Fruit fly (Drosophila melanogaster) Kc167 (cell line): ENCODE results near the gene CG12728.

ENCODE experiments used
- Myc ChIP-seq: fragments of >200 bp; optimal IDR thresholded peaks from 2 replicates; lab custom pipeline; 2017; ENCODE audit warnings: missing external identifiers
- Sin3A ChIP-seq: fragments of >200 bp; optimal IDR thresholded peaks from 2 replicates; lab custom pipeline; 2018; ENCODE audit warnings: missing external identifiers
- h ChIP-seq: fragments of >200 bp; optimal IDR thresholded peaks from 3 replicates; lab custom pipeline; 2018; ENCODE audit warnings: missing external identifiers
- insv ChIP-seq: fragments of >200 bp; optimal IDR thresholded peaks from 3 replicates; lab custom pipeline; 2018; ENCODE audit warnings: missing external identifiers
- psq ChIP-seq: fragments of >200 bp; optimal IDR thresholded peaks from 2 replicates; lab custom pipeline; 2017; ENCODE audit warnings: missing external identifiers
- ttk ChIP-seq: sonication (Bioruptor generic); optimal IDR thresholded peaks from 2 replicates; lab custom pipeline; 2017; ENCODE audit warnings: missing external identifiers

The CG12728 gene

DNA sequence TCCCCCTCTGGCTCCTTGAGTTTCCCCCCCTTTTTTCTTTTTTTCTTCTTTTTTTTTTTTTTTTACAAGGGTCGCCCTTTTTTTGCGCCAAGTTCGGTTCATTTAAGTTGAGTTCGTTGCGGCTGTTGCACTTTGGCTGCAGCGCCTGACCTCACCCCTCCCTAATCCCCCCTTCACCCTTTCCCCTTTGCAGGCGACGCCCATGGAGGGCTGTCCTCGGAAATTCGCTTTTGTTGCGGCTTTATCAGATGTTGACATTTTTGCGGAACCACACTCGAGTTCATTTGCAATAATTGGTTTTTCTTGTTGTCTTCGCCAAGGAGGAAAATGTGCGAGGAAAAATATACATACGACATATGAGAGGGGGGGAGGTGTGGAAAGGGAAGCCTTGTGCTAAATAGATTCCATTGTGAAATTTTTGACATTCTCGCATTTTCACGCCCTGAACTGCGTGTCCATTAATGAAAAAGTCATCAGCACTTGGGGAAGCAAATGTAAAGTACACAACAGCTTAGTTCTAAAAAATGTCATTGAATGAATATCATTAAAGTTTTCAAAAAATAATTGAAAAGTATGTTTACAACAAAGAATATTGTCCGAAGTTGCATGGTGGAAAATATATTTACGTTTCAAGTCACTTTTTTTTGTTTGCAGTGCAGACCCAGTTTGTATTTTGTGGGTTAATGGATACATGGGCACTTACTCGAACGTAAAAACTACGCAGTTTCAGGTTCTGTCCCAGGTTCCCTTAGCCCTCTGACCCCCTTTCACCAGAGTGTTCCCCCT lies 32.1 kb downstream of the CG12728 start:
- no peak for TF ChIP-seq h (lab: Kevin White, UChicago)
- TF ChIP-seq Myc, result no peak
- TF ChIP-seq psq (lab: Kevin White, UChicago), result no peak
- TF ChIP-seq Sin3A (lab: Kevin White, UChicago), result no peak
- TF ChIP-seq ttk (lab: Kevin White, UChicago), result no peak
- TF ChIP-seq insv, result no peak

DNA sequence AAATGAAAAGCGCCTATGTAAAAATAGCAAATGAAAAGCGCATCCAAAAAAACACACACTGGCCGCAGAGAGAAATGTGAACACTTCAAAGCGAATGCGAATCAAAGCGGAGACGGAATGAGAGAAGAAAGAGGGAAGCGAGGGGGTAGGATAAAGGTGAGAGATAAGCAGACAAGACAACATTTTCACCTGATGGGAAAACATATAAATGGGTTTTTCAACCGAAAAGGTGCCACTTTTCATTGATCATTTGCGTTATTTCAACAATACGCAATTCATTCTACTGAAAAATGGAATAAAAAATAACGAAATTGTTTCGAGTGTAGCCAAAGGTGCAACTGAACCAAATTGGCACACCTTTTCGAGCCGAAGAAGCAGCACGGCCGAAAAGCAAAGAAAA lies 34.7 kb downstream of the CG12728 start:
- TF ChIP-seq Myc (no peak), insv (no peak), h (lab: Kevin White, UChicago) (no peak), psq (lab: Kevin White, UChicago) (no peak)

DNA sequence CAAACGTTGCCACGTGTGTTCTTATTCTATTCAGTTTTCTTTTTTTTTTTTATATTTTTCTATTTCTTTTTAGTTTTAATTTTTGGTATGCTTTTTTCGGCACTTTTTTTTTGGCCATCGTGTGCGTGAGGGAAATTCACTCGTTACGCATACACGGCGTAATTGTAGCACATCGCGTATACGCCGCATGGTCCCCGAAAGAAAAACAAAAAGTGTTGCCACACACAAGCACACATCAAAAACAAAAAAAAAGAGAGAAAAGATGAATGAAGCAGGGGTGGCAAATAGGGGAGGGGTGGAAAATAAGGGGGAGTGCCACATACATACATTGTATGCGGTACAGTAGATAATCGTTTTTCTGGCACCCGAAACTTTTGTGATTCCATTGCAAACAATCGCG lies 35.4 kb downstream of the CG12728 start:
- TF ChIP-seq Sin3A (lab: Kevin White, UChicago), result no peak
- TF ChIP-seq insv, result no peak
- no peak for TF ChIP-seq psq (lab: Kevin White, UChicago)
- no peak for TF ChIP-seq h (lab: Kevin White, UChicago)
- TF ChIP-seq ttk (lab: Kevin White, UChicago), result no peak
- no peak for TF ChIP-seq Myc

DNA sequence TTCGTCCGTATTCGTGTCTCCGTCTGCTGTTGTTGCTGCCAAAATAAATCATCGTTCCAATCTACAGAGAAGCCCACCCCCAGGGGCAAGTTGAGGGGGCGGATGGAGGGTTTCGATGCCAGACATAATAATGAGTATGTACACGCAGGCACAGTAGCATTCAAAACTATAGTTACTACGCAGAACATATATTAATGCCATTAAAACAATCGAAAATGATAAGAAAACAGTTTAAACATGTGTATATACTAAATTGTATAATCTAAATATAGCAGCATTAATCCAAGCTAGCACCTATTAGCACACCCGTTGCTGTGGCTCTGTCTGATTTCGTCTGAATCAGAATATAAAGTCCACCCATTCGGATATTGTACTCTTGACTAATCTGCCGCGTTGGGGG lies 38.5 kb downstream of the CG12728 start:
- TF ChIP-seq Myc (no peak), psq (lab: Kevin White, UChicago) (no peak), h (lab: Kevin White, UChicago) (no peak), insv (no peak), ttk (lab: Kevin White, UChicago) (no peak), Sin3A (lab: Kevin White, UChicago) (no peak)

DNA sequence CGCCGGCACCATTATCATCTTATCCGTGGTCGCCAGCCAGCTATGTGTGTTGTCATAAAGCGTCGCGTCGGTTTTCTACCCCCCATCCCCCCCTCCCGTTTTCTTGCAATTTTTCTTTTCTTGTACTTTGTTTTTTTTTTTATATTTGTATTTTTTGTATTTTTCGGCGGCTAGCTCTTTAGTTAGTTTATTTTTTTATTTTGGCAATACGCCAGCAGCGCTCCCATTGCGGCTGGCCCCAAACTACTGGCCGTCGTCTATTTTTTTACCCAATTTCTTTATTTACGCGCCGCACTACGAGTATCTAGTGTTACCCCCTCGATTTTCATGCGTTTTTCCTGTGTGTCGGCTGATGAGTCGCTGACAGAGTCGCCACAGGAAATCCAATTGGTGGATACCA lies 39.0 kb downstream of the CG12728 start:
- TF ChIP-seq h (lab: Kevin White, UChicago), result no peak
- no peak for TF ChIP-seq ttk (lab: Kevin White, UChicago)
- TF ChIP-seq Myc, result no peak
- no peak for TF ChIP-seq psq (lab: Kevin White, UChicago)
- no peak for TF ChIP-seq Sin3A (lab: Kevin White, UChicago)
- TF ChIP-seq insv, result no peak

DNA sequence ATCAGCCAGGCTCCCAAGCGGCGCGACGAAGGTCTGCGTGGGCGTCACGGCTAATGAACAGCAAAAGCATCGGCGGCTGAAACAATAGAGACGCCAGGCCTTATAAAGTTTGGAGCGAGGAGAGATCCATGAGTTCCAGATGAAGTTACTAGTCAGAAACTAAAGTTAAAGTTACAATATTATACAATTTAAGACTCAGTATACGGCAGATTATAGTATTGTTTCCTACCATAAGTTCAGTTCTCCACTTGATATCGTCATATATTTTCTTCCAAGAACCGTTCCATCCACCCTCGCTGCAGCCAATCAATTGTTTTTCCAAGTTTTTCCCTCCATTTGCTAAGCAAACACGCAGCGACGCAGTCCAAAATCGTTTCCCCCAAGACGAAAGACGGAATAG lies 41.0 kb downstream of the CG12728 start:
- TF ChIP-seq insv (no peak), h (lab: Kevin White, UChicago) (no peak), psq (lab: Kevin White, UChicago) (no peak), Myc (no peak), Sin3A (lab: Kevin White, UChicago) (no peak), ttk (lab: Kevin White, UChicago) (no peak)

DNA sequence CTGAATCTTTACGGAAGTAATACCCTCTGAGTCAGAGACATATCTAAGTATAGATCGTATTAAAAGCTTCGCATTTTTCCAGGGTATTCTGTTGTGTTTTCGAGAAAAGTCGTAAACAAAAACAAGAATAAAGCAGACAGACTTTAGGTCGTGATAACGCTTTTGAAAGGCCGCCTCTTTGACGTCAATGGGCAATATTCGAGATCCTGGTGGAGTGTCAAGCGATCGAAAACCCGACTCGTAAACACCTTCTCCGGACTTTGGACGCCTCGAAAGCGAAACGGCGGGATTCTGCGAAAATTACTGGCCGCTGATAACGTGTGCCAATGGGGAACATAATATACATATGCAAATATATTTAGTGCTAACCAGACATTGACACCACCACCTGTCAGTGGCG lies 45.0 kb downstream of the CG12728 start:
- TF ChIP-seq psq (lab: Kevin White, UChicago), result no peak
- TF ChIP-seq Myc, result no peak
- no peak for TF ChIP-seq insv
- no peak for TF ChIP-seq Sin3A (lab: Kevin White, UChicago)
- no peak for TF ChIP-seq ttk (lab: Kevin White, UChicago)
- TF ChIP-seq h (lab: Kevin White, UChicago), result no peak

DNA sequence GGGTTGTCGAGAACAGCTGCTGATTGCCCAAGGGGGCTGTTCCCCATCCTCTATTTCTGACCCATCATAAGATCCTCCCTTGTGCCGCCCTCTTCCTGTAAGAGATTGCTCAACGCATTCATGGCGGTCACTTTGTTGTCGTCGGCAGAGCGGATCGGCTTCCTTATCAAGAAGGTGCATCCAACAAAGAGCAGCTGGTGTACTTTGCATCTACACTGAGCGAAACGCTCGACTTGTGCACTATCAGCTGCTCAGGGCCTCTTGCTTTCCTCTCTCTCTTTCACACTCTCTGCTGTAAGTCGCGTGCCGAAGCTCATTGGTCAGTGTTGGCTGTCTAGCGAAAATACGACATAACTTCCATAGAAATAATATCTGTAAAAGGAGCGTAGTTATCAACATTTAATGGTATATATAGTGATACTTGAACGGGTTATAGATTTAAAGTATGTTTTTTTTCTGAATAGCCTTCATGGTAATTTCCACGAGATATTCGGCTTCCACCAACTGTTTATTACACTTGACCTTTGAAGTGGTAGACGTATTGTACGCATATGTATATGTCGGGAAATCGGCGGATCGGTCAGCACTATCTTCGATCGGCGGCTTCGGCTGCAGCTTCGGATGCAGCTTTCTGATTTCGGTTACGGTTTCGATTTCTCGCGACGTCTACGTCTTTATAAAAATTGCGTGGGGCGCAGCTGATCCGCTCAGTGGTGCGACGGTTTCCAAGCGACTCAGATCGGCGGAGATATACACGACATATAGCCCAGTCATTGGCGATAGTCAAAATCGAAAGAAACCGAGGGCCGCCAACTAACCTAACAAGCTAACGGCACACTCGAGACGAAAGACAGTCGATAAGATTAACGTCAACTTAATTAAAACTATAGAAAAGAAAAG lies 45.9 kb downstream of the CG12728 start, which contains the start of gene CG5966:
Gene CG5966 (plus strand): TSS at position 704 of the 900 bp plus-strand sequence.
- no peak for TF ChIP-seq Myc
- TF ChIP-seq h (lab: Kevin White, UChicago), result no peak
- no peak for TF ChIP-seq psq (lab: Kevin White, UChicago)
- no peak for TF ChIP-seq Sin3A (lab: Kevin White, UChicago)
- no peak for TF ChIP-seq insv
- TF ChIP-seq ttk (lab: Kevin White, UChicago), result no peak

DNA sequence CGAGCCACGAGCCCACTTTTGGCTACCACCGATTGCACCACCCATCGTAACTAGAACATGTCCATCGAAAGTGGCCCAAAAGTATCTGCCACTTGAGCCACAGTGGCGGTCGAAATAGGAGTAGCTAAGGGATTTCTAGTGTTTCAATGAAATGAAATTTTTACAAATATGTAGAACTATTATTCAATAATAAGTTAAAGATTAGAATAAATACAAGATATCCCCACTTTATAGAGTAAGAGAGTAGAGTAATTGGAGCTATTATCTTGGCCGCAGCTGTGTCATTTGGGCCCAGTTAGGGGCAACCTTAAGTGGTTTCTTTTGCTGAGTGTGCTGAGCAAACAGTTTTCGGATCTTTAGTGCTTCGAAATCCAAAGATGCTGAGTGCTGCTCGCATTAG lies 47.0 kb downstream of the CG12728 start:
- TF ChIP-seq insv (no peak), Myc (no peak), Sin3A (lab: Kevin White, UChicago) (no peak), psq (lab: Kevin White, UChicago) (no peak), ttk (lab: Kevin White, UChicago) (no peak), h (lab: Kevin White, UChicago) (no peak)

DNA sequence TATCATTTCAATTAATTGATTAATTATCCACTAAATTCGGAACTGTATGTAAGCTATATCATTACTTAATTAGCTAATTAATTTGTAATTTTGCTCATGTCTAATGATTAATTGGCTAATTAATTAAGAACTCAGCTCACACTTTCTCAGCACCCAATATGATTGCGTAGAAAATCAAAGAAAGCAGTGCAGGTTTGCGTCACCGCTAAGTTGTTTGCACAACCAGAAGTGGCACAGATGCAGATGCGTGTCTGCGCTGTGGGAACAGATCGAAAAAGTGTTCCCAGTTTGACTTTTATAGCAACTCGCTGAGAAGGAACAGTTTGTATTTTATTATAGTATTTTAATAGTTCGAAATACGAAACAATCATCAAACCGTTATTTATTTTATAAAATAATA lies 49.7 kb downstream of the CG12728 start:
- TF ChIP-seq h (lab: Kevin White, UChicago), result no peak
- no peak for TF ChIP-seq ttk (lab: Kevin White, UChicago)
- no peak for TF ChIP-seq insv
- TF ChIP-seq psq (lab: Kevin White, UChicago), result no peak
- no peak for TF ChIP-seq Myc
- TF ChIP-seq Sin3A (lab: Kevin White, UChicago), result no peak

DNA sequence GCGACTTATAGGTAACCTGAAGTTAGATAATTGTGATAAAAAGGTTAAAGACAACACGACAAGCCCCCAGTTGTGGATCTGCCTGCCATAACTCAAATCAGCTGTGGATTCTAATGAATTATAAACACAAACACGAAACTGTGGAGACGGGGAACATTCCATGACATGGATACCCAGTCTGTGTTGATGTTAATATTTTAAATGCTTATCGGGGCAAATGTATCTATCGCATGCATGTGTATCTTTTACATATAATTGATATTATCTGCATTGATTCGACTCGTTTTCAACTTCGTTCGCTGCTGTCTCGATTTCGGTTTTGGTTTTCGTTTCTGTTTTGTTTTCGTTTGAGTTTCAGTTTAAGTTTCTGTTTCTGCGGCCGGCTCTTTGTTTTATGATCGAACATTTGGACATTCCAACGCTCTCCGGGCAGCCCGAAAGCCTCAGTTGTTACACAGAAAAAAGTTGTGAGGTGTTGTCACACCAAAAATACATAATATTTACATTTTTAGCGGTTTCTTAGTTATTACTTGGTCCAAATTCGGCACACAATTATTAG lies 50.4 kb downstream of the CG12728 start:
- no peak for TF ChIP-seq Myc
- no peak for TF ChIP-seq ttk (lab: Kevin White, UChicago)
- no peak for TF ChIP-seq Sin3A (lab: Kevin White, UChicago)
- no peak for TF ChIP-seq psq (lab: Kevin White, UChicago)
- no peak for TF ChIP-seq insv
- no peak for TF ChIP-seq h (lab: Kevin White, UChicago)
